Worm (Caenorhabditis elegans) whole organism, L4 larva: ENCODE measurements around the gene bbs-8.

ENCODE experiments used
- F37D6.2 ChIP-seq: sonication (generic microtip); optimal IDR thresholded peaks from 2 replicates; lab custom pipeline; 2016; ENCODE audit warnings: mild to moderate bottlenecking, missing genetic modification characterization, missing compliant biosample characterization
- Y105C5A.15 ChIP-seq: fragments of 200-800 bp; sonication (Bioruptor generic); IDR thresholded peaks from 2 replicates; pipeline ENCODE4 v1.3.6; 2022; ENCODE audit warnings: missing genetic modification characterization, missing compliant biosample characterization
- Y48G9A.11 ChIP-seq: fragments of 200-800 bp; sonication (Bioruptor generic); IDR thresholded peaks from 2 replicates; pipeline ENCODE4 v1.3.6; 2022; ENCODE audit warnings: missing genetic modification reagents, missing genetic modification characterization, missing compliant biosample characterization
- ZK337.2 ChIP-seq: fragments of 200-800 bp; sonication (Bioruptor generic); IDR thresholded peaks from 2 replicates; pipeline ENCODE4 v1.3.6; 2022; ENCODE audit warnings: missing genetic modification reagents, missing genetic modification characterization, missing compliant biosample characterization
- ZK546.5 ChIP-seq, 2 experiments: sonication (generic microtip); optimal IDR thresholded peaks; 2 replicates each; lab custom pipeline; 2017; ENCODE audit warnings: missing biosample characterization in 2 of 2, missing genetic modification characterization in 2 of 2
- aha-1 ChIP-seq: fragments of 150-350 bp; peaks from one replicate; lab custom pipeline; 2014; ENCODE audit warnings: missing biosample characterization, missing genetic modification characterization
- ama-1 ChIP-seq: fragments of 150-350 bp; optimal IDR thresholded peaks from 2 replicates; lab custom pipeline; 2014; ENCODE audit warnings: inconsistent platforms, mixed read lengths
- attf-4 ChIP-seq: sonication (generic microtip); optimal IDR thresholded peaks from 3 replicates; lab custom pipeline; 2017; ENCODE audit warnings: missing biosample characterization, missing genetic modification characterization
- ceh-62 ChIP-seq: sonication (generic microtip); optimal IDR thresholded peaks from 2 replicates; lab custom pipeline; 2017; ENCODE audit warnings: missing biosample characterization, missing genetic modification characterization
- ces-1 ChIP-seq: fragments of 150-350 bp; sonication (generic microtip); optimal IDR thresholded peaks from 4 replicates; lab custom pipeline; 2014; ENCODE audit warnings: missing biosample characterization, missing genetic modification reagents, missing genetic modification characterization
- hmg-1.1 ChIP-seq: fragments of 200-800 bp; sonication (Bioruptor generic); IDR thresholded peaks from 2 replicates; pipeline ENCODE4 v1.3.6; 2022; ENCODE audit warnings: missing genetic modification reagents, missing genetic modification characterization, missing compliant biosample characterization
- lin-13 ChIP-seq: fragments of 150-350 bp; optimal IDR thresholded peaks from 2 replicates; lab custom pipeline; 2014; ENCODE audit warnings: missing biosample characterization, missing genetic modification reagents, missing genetic modification characterization
- lin-38 ChIP-seq: fragments of 200-800 bp; sonication (Bioruptor generic); IDR thresholded peaks from 2 replicates; pipeline ENCODE4 v1.3.6; 2022; ENCODE audit warnings: missing genetic modification reagents, missing genetic modification characterization, missing compliant biosample characterization
- mdt-29 ChIP-seq: fragments of 200-800 bp; sonication (Bioruptor generic); IDR thresholded peaks from 2 replicates; pipeline ENCODE4 v1.3.6; 2022; ENCODE audit warnings: missing genetic modification reagents, missing genetic modification characterization, missing compliant biosample characterization
- mxl-3 ChIP-seq: fragments of 200-800 bp; sonication (Bioruptor generic); optimal IDR thresholded peaks from 2 replicates; lab custom pipeline; 2018; ENCODE audit warnings: mild to moderate bottlenecking, missing genetic modification characterization, missing compliant biosample characterization
- nhr-10 ChIP-seq: fragments of 150-350 bp; optimal IDR thresholded peaks from 2 replicates; lab custom pipeline; 2014; ENCODE audit warnings: missing biosample characterization, missing genetic modification characterization
- nhr-11 ChIP-seq: fragments of 150-350 bp; optimal IDR thresholded peaks from 2 replicates; lab custom pipeline; 2014; ENCODE audit warnings: missing biosample characterization, missing genetic modification characterization
- sdz-12 ChIP-seq: fragments of 200-800 bp; sonication (Bioruptor generic); optimal IDR thresholded peaks from 2 replicates; lab custom pipeline; 2018; ENCODE audit warnings: mild to moderate bottlenecking, missing genetic modification characterization, missing compliant biosample characterization
- unc-39 ChIP-seq: sonication (generic microtip); optimal IDR thresholded peaks from 2 replicates; lab custom pipeline; 2017; ENCODE audit warnings: missing biosample characterization, missing genetic modification characterization
- unc-62 ChIP-seq, 3 experiments: fragments of 150-350 bp in 1 of 3; sonication (generic microtip); optimal IDR thresholded peaks in 2 of 3; peaks in 1 of 3; 1 replicate in 1 of 3; 2 replicates in 2 of 3; lab custom pipeline; 2014 to 2017; ENCODE audit warnings: missing biosample characterization in 3 of 3, missing genetic modification characterization in 3 of 3, missing genetic modification reagents in 3 of 3, missing genotype in 1 of 3
- zag-1 ChIP-seq: fragments of 150-350 bp; optimal IDR thresholded peaks from 2 replicates; lab custom pipeline; 2014; ENCODE audit warnings: missing biosample characterization, missing genetic modification characterization

bbs-8 gene

ce11 chrV:6727222-6727621 lies 37.6 kb downstream of the bbs-8 start, which contains the start of gene ZC487.1:
ZC487.1 (plus strand) TSS chrV:6727522.
- TF ChIP-seq lin-13 (GFP tag; lab: Kevin White, UChicago) (no peak), mdt-29 (GFP tag; lab: Robert Waterston, UW) (no peak)

ce11 chrV:6726279-6726678 lies 38.6 kb downstream of the bbs-8 start:
- no peak for TF ChIP-seq sdz-12
- TF ChIP-seq Y105C5A.15 (GFP tag; lab: Robert Waterston, UW) = no peak
- TF ChIP-seq ama-1 (lab: Kevin White, UChicago) = no peak
- no peak for TF ChIP-seq mxl-3 (GFP tag; lab: Kevin White, UChicago)
- no peak for TF ChIP-seq ZK337.2
- no peak for TF ChIP-seq F37D6.2 (tag; lab: Kevin White, UChicago)
- no peak for TF ChIP-seq ZK546.5 (tag; optimal IDR thresholded peaks at IDR 0.05; lab: Kevin White, UChicago)
- TF ChIP-seq unc-39 (tag; lab: Kevin White, UChicago) = no peak
- TF ChIP-seq, all 104 proteins: peak for 0

ce11 chrV:6722378-6722777 lies 42.5 kb downstream of the bbs-8 start, which contains the start of gene ZC487.2:
ZC487.2 (minus strand) TSS chrV:6722478.
- no peak for TF ChIP-seq nhr-10
- no peak for TF ChIP-seq attf-4
- TF ChIP-seq lin-38 = no peak
- TF ChIP-seq aha-1 = peak; percentile 2
- TF ChIP-seq nhr-11 (tag; lab: Kevin White, UChicago) = no peak

- TF ChIP-seq ces-1 (no peak), lin-38 (no peak), unc-62 (GFP tag; optimal IDR thresholded peaks at IDR 0.05 in 1 of 2; lab: Kevin White, UChicago) (peak in 1 of 2 experiments; percentile 19), unc-62 (tag; optimal IDR thresholded peaks at IDR 0.05; lab: Kevin White, UChicago) (no peak), hmg-1.1 (GFP tag; lab: Robert Waterston, UW) (no peak), ceh-62 (tag; lab: Kevin White, UChicago) (no peak), zag-1 (no peak)
Measured at ce11 chrV:6718232-6718631, 46.6 kb downstream of the bbs-8 start, which contains the start of gene srg-30. srg-30 (minus strand) TSS chrV:6718332.

- peak; percentile 95 for TF ChIP-seq Y48G9A.11
Measured at ce11 chrV:6714858-6715257, 50.0 kb downstream of the bbs-8 start.
